Fruit fly (Drosophila melanogaster): Measurements from ENCODE around the gene caup.

caup gene

DNA sequence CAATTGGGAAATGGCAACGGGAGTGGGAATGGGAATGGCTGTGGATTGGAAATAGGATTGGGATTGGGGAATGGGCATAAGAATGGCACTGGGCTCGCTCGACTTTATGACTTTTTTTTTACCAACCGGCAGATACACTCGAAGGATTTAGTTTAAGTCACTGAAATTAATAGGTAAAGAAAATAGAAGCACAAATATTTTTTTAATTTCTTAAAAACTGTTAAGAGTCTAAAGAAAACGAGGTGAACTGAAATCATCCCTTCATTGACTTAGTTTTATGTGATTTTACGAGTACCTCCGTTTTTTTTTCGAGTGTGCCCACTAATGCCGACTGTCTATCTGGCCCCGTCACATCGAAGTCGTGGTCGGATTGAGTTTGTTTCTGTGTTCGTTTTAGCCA lies 34.6 kb upstream of the caup start:
- TF ChIP-seq toe (GFP tag; optimal IDR thresholded peaks at IDR 0.05): no peak

DNA sequence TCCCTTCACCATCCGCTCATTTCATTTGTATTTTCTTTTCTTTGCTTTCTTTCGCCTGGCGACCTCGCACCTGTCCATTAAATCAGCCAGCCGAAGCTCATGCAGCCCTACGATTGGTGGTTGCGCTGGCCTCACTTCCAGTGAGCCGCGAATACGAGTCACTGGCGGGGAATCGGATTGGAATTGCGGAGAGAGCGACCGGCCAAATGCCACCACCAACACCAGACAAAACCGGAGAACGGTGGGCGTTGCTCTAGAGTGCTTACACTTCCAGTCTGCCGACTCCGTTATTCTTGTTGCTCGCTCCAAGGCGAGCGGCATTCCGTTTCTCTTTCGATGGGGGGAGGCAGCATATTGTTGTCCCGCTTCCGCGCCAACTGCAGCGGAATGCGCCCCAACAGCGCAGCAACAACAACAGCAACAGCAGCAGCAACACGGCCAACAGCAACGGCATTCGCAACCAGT lies 29.2 kb upstream of the caup start, which contains the start of gene ara:
TSS of gene ara (plus strand) at position 461 of the 465 bp plus-strand sequence.
- TF ChIP-seq pad (GFP tag; optimal IDR thresholded peaks at IDR 0.05) (peak; percentile 82), Hr96 (GFP tag; optimal IDR thresholded peaks at IDR 0.05) (no peak)

DNA sequence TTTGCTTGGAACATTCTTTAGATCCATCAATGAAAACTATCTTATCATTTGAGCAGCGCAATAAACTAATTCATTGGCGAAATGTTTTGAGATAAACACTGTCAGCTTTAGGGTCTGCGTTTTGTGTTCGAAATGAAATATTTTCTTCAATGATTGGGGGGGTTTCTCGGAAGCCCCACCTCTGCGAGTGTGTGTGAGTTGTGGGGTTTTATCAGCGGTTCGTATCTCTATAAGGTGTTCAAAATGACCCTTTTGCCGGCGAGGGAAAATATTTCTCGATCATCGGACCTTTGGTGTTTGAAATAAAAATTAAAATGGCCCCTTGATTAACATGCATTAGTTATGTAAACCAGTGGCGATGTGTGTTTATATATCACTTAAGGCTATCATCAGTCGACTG lies 24.5 kb upstream of the caup start:
- TF ChIP-seq pad (GFP tag; optimal IDR thresholded peaks at IDR 0.05): no peak
- no peak for TF ChIP-seq Mnt (GFP tag; optimal IDR thresholded peaks at IDR 0.05)
- TF ChIP-seq CG14711 (tag; optimal IDR thresholded peaks at IDR 0.05): no peak
- no peak for TF ChIP-seq CG5204 (GFP tag; optimal IDR thresholded peaks at IDR 0.05)
- no peak for TF ChIP-seq cic (GFP tag; optimal IDR thresholded peaks at IDR 0.05)
- no peak for TF ChIP-seq kay (GFP tag; ENCODE audit: borderline replicate concordance)
- TF ChIP-seq CG33017 (tag; optimal IDR thresholded peaks at IDR 0.05): no peak
- no peak for TF ChIP-seq CG7045 (GFP tag; optimal IDR thresholded peaks at IDR 0.05)
- no peak for TF ChIP-seq Clk (GFP tag; optimal IDR thresholded peaks at IDR 0.05)
- TF ChIP-seq bab1 (GFP tag; optimal IDR thresholded peaks at IDR 0.05): no peak
- no peak for TF ChIP-seq CG11617 (GFP tag; optimal IDR thresholded peaks at IDR 0.05)
- no peak for TF ChIP-seq toe (GFP tag; optimal IDR thresholded peaks at IDR 0.05)
- TF ChIP-seq CG7101 (tag; optimal IDR thresholded peaks at IDR 0.05): no peak
- no peak for TF ChIP-seq cnc (optimal IDR thresholded peaks at IDR 0.05)
- TF ChIP-seq Crg-1 (GFP tag; optimal IDR thresholded peaks at IDR 0.05): no peak
- no peak for TF ChIP-seq CG12768 (GFP tag; optimal IDR thresholded peaks at IDR 0.05)

DNA sequence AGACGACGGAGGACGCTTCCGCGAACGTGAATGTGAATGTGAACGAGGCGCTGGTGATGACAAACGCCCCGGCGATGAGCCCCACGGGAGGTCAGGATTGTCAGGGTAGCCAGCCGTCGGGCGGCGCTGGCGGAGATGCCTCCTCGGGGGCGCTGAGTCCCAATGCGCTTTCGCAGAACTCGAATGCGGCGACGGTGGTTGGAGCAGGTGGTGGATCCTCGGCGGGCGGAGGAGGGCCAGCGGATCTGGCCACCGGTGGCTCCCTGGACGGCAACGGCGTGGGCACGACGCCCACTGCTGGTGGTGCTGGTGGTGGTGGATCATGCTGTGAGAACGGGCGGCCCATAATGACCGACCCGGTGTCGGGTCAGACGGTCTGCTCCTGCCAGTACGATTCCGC lies 23.7 kb upstream of the caup start:
- no peak for TF ChIP-seq tj (GFP tag; optimal IDR thresholded peaks at IDR 0.05)
- no peak for TF ChIP-seq CG11617 (GFP tag; optimal IDR thresholded peaks at IDR 0.05)
- TF ChIP-seq CG12768 (GFP tag; optimal IDR thresholded peaks at IDR 0.05): no peak
- TF ChIP-seq kay (GFP tag; ENCODE audit: borderline replicate concordance): no peak
- TF ChIP-seq CG7045 (GFP tag; optimal IDR thresholded peaks at IDR 0.05): no peak
- no peak for TF ChIP-seq CG1620 (GFP tag; optimal IDR thresholded peaks at IDR 0.05)
- TF ChIP-seq CG5204 (GFP tag; optimal IDR thresholded peaks at IDR 0.05): no peak
- no peak for TF ChIP-seq toe (GFP tag; optimal IDR thresholded peaks at IDR 0.05)
- no peak for TF ChIP-seq cic (GFP tag; optimal IDR thresholded peaks at IDR 0.05)
- no peak for TF ChIP-seq Hr96 (GFP tag; optimal IDR thresholded peaks at IDR 0.05)
- no peak for TF ChIP-seq Crg-1 (GFP tag; optimal IDR thresholded peaks at IDR 0.05)
- no peak for TF ChIP-seq ovo (GFP tag; optimal IDR thresholded peaks at IDR 0.05)
- TF ChIP-seq CG33017 (tag; optimal IDR thresholded peaks at IDR 0.05): no peak
- TF ChIP-seq Clk (GFP tag; optimal IDR thresholded peaks at IDR 0.05): no peak

DNA sequence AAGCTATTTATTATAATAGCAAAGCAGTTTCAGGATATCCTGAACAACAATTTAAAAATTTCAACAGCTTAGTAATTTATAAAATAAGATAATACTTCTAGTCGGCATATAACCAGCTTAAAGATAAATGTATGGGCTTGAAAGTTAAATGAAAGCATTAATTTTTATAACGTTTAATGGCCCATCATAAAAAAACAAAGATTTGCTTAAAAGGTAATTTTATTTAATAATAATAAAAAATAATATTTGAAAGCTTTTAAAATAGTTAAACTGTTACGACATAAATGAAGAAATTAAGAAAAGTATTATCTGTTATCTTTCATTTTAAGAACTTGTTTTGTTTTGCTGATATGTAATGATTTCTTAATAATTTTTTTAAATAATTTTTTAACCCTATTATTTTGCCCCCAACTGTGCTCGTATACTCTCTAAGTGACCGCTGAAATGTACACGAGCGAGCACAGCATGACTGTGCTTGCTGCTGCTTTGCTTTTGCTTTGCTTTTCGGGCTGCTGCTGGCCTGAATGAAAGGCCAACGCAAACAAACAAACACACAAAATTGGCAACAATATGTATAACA lies 22.1 kb upstream of the caup start:
- no peak for TF ChIP-seq Hr96 (GFP tag; optimal IDR thresholded peaks at IDR 0.05)
- TF ChIP-seq toe (GFP tag; optimal IDR thresholded peaks at IDR 0.05): no peak
- TF ChIP-seq CG33017 (tag; optimal IDR thresholded peaks at IDR 0.05): no peak
- no peak for TF ChIP-seq CG7101 (tag; optimal IDR thresholded peaks at IDR 0.05)
- no peak for TF ChIP-seq Mnt (GFP tag; optimal IDR thresholded peaks at IDR 0.05)
- TF ChIP-seq ovo (GFP tag; optimal IDR thresholded peaks at IDR 0.05): no peak
- no peak for TF ChIP-seq CG5204 (GFP tag; optimal IDR thresholded peaks at IDR 0.05)

DNA sequence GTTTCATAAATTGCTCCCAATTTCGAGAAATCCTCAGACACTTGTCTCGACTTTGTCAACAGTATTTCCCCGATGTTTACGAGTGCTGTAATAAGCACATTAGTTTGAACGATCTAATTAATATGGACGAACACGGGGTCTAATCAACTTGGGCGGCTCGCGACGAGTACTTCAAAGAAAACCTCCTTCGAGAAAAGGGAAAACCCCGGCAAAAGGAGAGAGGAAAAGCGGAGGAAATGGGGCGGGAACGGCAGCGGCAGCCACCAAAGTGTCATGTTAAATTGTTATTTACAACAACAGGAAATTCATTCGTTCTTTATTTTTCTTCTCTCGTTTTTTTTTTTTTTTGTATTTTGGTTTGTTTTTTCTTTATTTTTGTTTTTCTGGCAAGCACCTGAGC lies 21.2 kb upstream of the caup start:
- TF ChIP-seq Clk (GFP tag; optimal IDR thresholded peaks at IDR 0.05) (no peak), Crg-1 (GFP tag; optimal IDR thresholded peaks at IDR 0.05) (no peak), cnc (optimal IDR thresholded peaks at IDR 0.05) (no peak), CG12768 (GFP tag; optimal IDR thresholded peaks at IDR 0.05) (no peak), CG33017 (tag; optimal IDR thresholded peaks at IDR 0.05) (no peak), kay (GFP tag; ENCODE audit: borderline replicate concordance) (no peak), Mnt (GFP tag; optimal IDR thresholded peaks at IDR 0.05) (no peak), CG7045 (GFP tag; optimal IDR thresholded peaks at IDR 0.05) (no peak), toe (GFP tag; optimal IDR thresholded peaks at IDR 0.05) (no peak), pad (GFP tag; optimal IDR thresholded peaks at IDR 0.05) (no peak), CG14711 (tag; optimal IDR thresholded peaks at IDR 0.05) (no peak), bab1 (GFP tag; optimal IDR thresholded peaks at IDR 0.05) (no peak), Hr96 (GFP tag; optimal IDR thresholded peaks at IDR 0.05) (no peak), tj (GFP tag; optimal IDR thresholded peaks at IDR 0.05) (no peak), CG1620 (GFP tag; optimal IDR thresholded peaks at IDR 0.05) (no peak), CG7101 (tag; optimal IDR thresholded peaks at IDR 0.05) (no peak), ovo (GFP tag; optimal IDR thresholded peaks at IDR 0.05) (no peak), CG11617 (GFP tag; optimal IDR thresholded peaks at IDR 0.05) (no peak)

DNA sequence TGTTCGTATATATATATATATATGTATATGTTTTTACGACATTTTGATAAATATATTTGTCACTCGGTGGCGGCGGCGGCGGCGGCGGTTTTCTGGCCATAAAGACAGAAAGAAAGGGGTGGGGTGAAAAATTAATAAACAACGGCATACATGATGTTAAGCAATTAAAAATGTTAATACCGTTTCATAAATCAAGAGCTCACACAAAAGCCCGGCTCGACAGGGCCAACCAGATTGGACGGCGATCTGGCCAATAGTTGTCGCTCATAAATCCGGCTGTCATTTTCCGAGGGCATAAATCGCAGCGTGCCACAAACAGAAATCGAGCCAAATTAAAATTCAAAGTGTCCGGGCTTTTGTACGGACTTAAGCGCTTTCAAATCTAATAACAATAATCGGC lies 20.6 kb upstream of the caup start:
- TF ChIP-seq CG5204 (GFP tag; optimal IDR thresholded peaks at IDR 0.05) (no peak), bab1 (GFP tag; optimal IDR thresholded peaks at IDR 0.05) (no peak), pad (GFP tag; optimal IDR thresholded peaks at IDR 0.05) (no peak), CG33017 (tag; optimal IDR thresholded peaks at IDR 0.05) (no peak), Hr96 (GFP tag; optimal IDR thresholded peaks at IDR 0.05) (no peak), CG11617 (GFP tag; optimal IDR thresholded peaks at IDR 0.05) (no peak), CG7045 (GFP tag; optimal IDR thresholded peaks at IDR 0.05) (no peak)

Measured in whole organism, adult.